Fruit fly (Drosophila melanogaster) whole organism, embryonic: ENCODE data around the gene CG43063.

ENCODE experiments used
- Atf-2 ChIP-seq: fragments of 200-800 bp; sonication (Bioruptor generic); optimal IDR thresholded peaks from 2 replicates; lab custom pipeline; 2016; ENCODE audit warnings: missing biosample characterization, missing genetic modification characterization
- CG11560 ChIP-seq: fragments of 200-800 bp; sonication (Bioruptor generic); IDR thresholded peaks from 3 replicates; pipeline ENCODE4 v1.3.6; 2022; ENCODE audit warnings: missing biosample characterization, missing genetic modification characterization
- CG12769 ChIP-seq: fragments of 200-800 bp; sonication (Bioruptor generic); optimal IDR thresholded peaks from 2 replicates; lab custom pipeline; 2019; ENCODE audit warnings: missing biosample characterization, mild to moderate bottlenecking, missing genetic modification characterization, moderate library complexity
- CG13123 ChIP-seq: fragments of 200-800 bp; sonication (Bioruptor generic); optimal IDR thresholded peaks from 2 replicates; lab custom pipeline; 2016; ENCODE audit warnings: missing biosample characterization, missing genetic modification characterization
- CG13624 ChIP-seq: fragments of 200-800 bp; sonication (Bioruptor generic); optimal IDR thresholded peaks from 2 replicates; lab custom pipeline; 2016; ENCODE audit warnings: missing biosample characterization, missing genetic modification characterization
- CG14860 ChIP-seq: fragments of 200-800 bp; sonication (Bioruptor generic); IDR thresholded peaks from 3 replicates; pipeline ENCODE4 v1.3.6; 2022; ENCODE audit warnings: missing biosample characterization, missing genetic modification characterization; ENCODE audit not compliant: partially characterized antibody
- CG1529 ChIP-seq: fragments of 200-800 bp; sonication (Bioruptor generic); optimal IDR thresholded peaks from 3 replicates; lab custom pipeline; 2018; ENCODE audit warnings: missing biosample characterization, missing genetic modification characterization
- CG15479 ChIP-seq: fragments of 200-800 bp; sonication (Bioruptor generic); optimal IDR thresholded peaks from 3 replicates; lab custom pipeline; 2019; ENCODE audit warnings: missing biosample characterization, mild to moderate bottlenecking, missing genetic modification characterization, moderate library complexity
- CG15601 ChIP-seq: fragments of 200-800 bp; sonication (Bioruptor generic); optimal IDR thresholded peaks from 3 replicates; lab custom pipeline; 2019; ENCODE audit warnings: missing biosample characterization, mild to moderate bottlenecking, missing genetic modification characterization, moderate library complexity
- CG1647 ChIP-seq: fragments of 200-800 bp; sonication (Bioruptor generic); optimal IDR thresholded peaks from 3 replicates; lab custom pipeline; 2016; ENCODE audit warnings: missing biosample characterization, missing genetic modification characterization
- CG17186 ChIP-seq: fragments of 200-800 bp; sonication (Bioruptor generic); optimal IDR thresholded peaks from 3 replicates; lab custom pipeline; 2017; ENCODE audit warnings: missing biosample characterization, missing genetic modification reagents, missing genetic modification characterization
- CG17385 ChIP-seq: fragments of 200-800 bp; sonication (Bioruptor generic); optimal IDR thresholded peaks from 3 replicates; lab custom pipeline; 2018; ENCODE audit warnings: missing biosample characterization, mild to moderate bottlenecking, missing genetic modification characterization
- CG4282 ChIP-seq: fragments of 200-800 bp; sonication (Bioruptor generic); optimal IDR thresholded peaks from 2 replicates; lab custom pipeline; 2016; ENCODE audit warnings: missing biosample characterization, missing genetic modification characterization
- CG43689 ChIP-seq: fragments of 200-800 bp; sonication (Bioruptor generic); IDR thresholded peaks from 2 replicates; pipeline ENCODE4 v1.3.6; 2022; ENCODE audit warnings: missing biosample characterization, missing genetic modification characterization
- CG6791 ChIP-seq: fragments of 200-800 bp; sonication (Bioruptor generic); IDR thresholded peaks from 3 replicates; pipeline ENCODE4 v1.3.6; 2022; ENCODE audit warnings: missing biosample characterization, missing genetic modification characterization; ENCODE audit not compliant: partially characterized antibody
- CG6854 ChIP-seq: fragments of 200-800 bp; sonication (Bioruptor generic); optimal IDR thresholded peaks from 3 replicates; lab custom pipeline; 2017; ENCODE audit warnings: missing biosample characterization, mild to moderate bottlenecking, missing genetic modification characterization
- CG7556 ChIP-seq: fragments of 200-800 bp; sonication (Bioruptor generic); optimal IDR thresholded peaks from 2 replicates; lab custom pipeline; 2017; ENCODE audit warnings: missing biosample characterization, mild to moderate bottlenecking, missing genetic modification characterization
- CG7963 ChIP-seq: fragments of 200-800 bp; sonication (Bioruptor generic); IDR thresholded peaks from 3 replicates; pipeline ENCODE4 v1.3.6; 2022; ENCODE audit warnings: missing biosample characterization, missing genetic modification characterization; ENCODE audit not compliant: partially characterized antibody
- CG8478 ChIP-seq: fragments of >200 bp; optimal IDR thresholded peaks from 2 replicates; lab custom pipeline; 2018
- CoRest ChIP-seq: fragments of 200-800 bp; sonication (Bioruptor generic); optimal IDR thresholded peaks from 3 replicates; lab custom pipeline; 2018; ENCODE audit warnings: missing biosample characterization, mild to moderate bottlenecking, missing genetic modification characterization, moderate library complexity
- D ChIP-seq, 2 experiments: fragments of 200-800 bp in 1 of 2; fragments of >200 bp in 1 of 2; sonication (Bioruptor generic) in 1 of 2; optimal IDR thresholded peaks; 2 replicates in 1 of 2; 3 replicates in 1 of 2; lab custom pipeline; 2017; ENCODE audit warnings: mild to moderate bottlenecking in 1 of 2, missing biosample characterization in 1 of 2, missing genetic modification characterization in 1 of 2, missing genetic modification reagents in 1 of 2
- Jarid2 ChIP-seq: fragments of 200-800 bp; sonication (Bioruptor generic); optimal IDR thresholded peaks from 3 replicates; lab custom pipeline; 2017; ENCODE audit warnings: mild to moderate bottlenecking, missing biosample characterization, missing genetic modification reagents, missing genetic modification characterization
- Mrtf ChIP-seq: fragments of 200-800 bp; sonication (Bioruptor generic); IDR thresholded peaks from 3 replicates; pipeline ENCODE4 v1.3.6; 2022; ENCODE audit warnings: missing biosample characterization, missing genetic modification characterization
- Nf-YB ChIP-seq: fragments of 200-800 bp; sonication (Bioruptor generic); optimal IDR thresholded peaks from 3 replicates; lab custom pipeline; 2019; ENCODE audit warnings: missing biosample characterization, mild to moderate bottlenecking, missing genetic modification characterization, moderate library complexity
- Nf-YC ChIP-seq: fragments of 200-800 bp; optimal IDR thresholded peaks from 3 replicates; lab custom pipeline; 2019; ENCODE audit warnings: missing biosample characterization, mild to moderate bottlenecking, missing genetic modification characterization, moderate library complexity
- Six4 ChIP-seq: fragments of 200-800 bp; sonication (Bioruptor generic); optimal IDR thresholded peaks from 2 replicates; lab custom pipeline; 2016; ENCODE audit warnings: missing biosample characterization, missing genetic modification characterization
- bbx ChIP-seq: fragments of 200-800 bp; sonication (Bioruptor generic); IDR thresholded peaks from 2 replicates; pipeline ENCODE4 v1.3.6; 2022; ENCODE audit warnings: missing biosample characterization, missing genetic modification characterization; ENCODE audit not compliant: partially characterized antibody
- cg ChIP-seq: fragments of 200-800 bp; sonication (Bioruptor generic); optimal IDR thresholded peaks from 3 replicates; lab custom pipeline; 2019; ENCODE audit warnings: missing biosample characterization, mild to moderate bottlenecking, missing genetic modification characterization, moderate library complexity
- ci ChIP-seq: fragments of 200-800 bp; sonication (Bioruptor generic); IDR thresholded peaks from 3 replicates; pipeline ENCODE4 v1.3.6; 2022; ENCODE audit warnings: missing biosample characterization, missing genetic modification characterization
- crol ChIP-seq: fragments of 200-800 bp; sonication (Bioruptor generic); IDR thresholded peaks from 2 replicates; pipeline ENCODE4 v1.3.6; 2022; ENCODE audit warnings: missing biosample characterization, missing genetic modification characterization
- cwo ChIP-seq: fragments of 200-800 bp; sonication (Bioruptor generic); optimal IDR thresholded peaks from 3 replicates; lab custom pipeline; 2017; ENCODE audit warnings: missing biosample characterization, missing genetic modification characterization, mild to moderate bottlenecking, moderate library complexity, missing genetic modification reagents
- kni ChIP-seq: fragments of 200-800 bp; sonication (Bioruptor generic); optimal IDR thresholded peaks from 3 replicates; lab custom pipeline; 2017; ENCODE audit warnings: mild to moderate bottlenecking, missing biosample characterization, missing genetic modification reagents, missing genetic modification characterization
- nerfin-2 ChIP-seq: fragments of 200-800 bp; sonication (Bioruptor generic); IDR thresholded peaks from 2 replicates; pipeline ENCODE4 v1.3.6; 2022; ENCODE audit warnings: missing biosample characterization, missing genetic modification characterization; ENCODE audit not compliant: partially characterized antibody
- oc ChIP-seq: fragments of 200-800 bp; sonication (Bioruptor generic); optimal IDR thresholded peaks from 2 replicates; lab custom pipeline; 2018; ENCODE audit warnings: missing biosample characterization, mild to moderate bottlenecking, missing genetic modification characterization, moderate library complexity
- phol ChIP-seq: fragments of 200-800 bp; sonication (Bioruptor generic); optimal IDR thresholded peaks from 3 replicates; lab custom pipeline; 2018; ENCODE audit warnings: missing biosample characterization, mild to moderate bottlenecking, missing genetic modification characterization, moderate library complexity
- pros ChIP-seq: fragments of 200-800 bp; sonication (Bioruptor generic); optimal IDR thresholded peaks from 3 replicates; lab custom pipeline; 2019; ENCODE audit warnings: missing biosample characterization, mild to moderate bottlenecking, missing genetic modification characterization, moderate library complexity
- row ChIP-seq: fragments of 200-800 bp; sonication (Bioruptor generic); IDR thresholded peaks from 3 replicates; pipeline ENCODE4 v1.3.6; 2022; ENCODE audit warnings: missing biosample characterization, missing genetic modification characterization
- sd ChIP-seq: fragments of 200-800 bp; sonication (Bioruptor generic); optimal IDR thresholded peaks from 3 replicates; lab custom pipeline; 2018; ENCODE audit warnings: missing biosample characterization, mild to moderate bottlenecking, missing genetic modification characterization, moderate library complexity
- seq ChIP-seq: fragments of 200-800 bp; sonication (Bioruptor generic); IDR thresholded peaks from 2 replicates; pipeline ENCODE4 v1.3.6; 2022; ENCODE audit warnings: missing biosample characterization, missing genetic modification characterization
- tll ChIP-seq, 2 experiments: fragments of 200-800 bp in 1 of 2; fragments of >200 bp in 1 of 2; sonication (Bioruptor generic) in 1 of 2; optimal IDR thresholded peaks; 2 replicates each; lab custom pipeline; 2017 to 2019; ENCODE audit warnings: missing biosample characterization in 2 of 2, missing genetic modification characterization in 2 of 2, mild to moderate bottlenecking in 1 of 2, moderate library complexity in 1 of 2
- vvl ChIP-seq: fragments of 200-800 bp; sonication (Bioruptor generic); IDR thresholded peaks from 2 replicates; pipeline ENCODE4 v1.3.6; 2022; ENCODE audit warnings: missing biosample characterization, missing genetic modification characterization
- yki ChIP-seq: fragments of >200 bp; optimal IDR thresholded peaks from 3 replicates; lab custom pipeline; 2018
- z ChIP-seq: fragments of 200-800 bp; sonication (Bioruptor generic); IDR thresholded peaks from 3 replicates; pipeline ENCODE4 v1.3.6; 2022; ENCODE audit warnings: missing biosample characterization, missing genetic modification characterization
- zen ChIP-seq: fragments of 200-800 bp; sonication (Bioruptor generic); optimal IDR thresholded peaks from 3 replicates; lab custom pipeline; 2018; ENCODE audit warnings: missing biosample characterization, mild to moderate bottlenecking, missing genetic modification characterization, moderate library complexity
- zf30C ChIP-seq: fragments of 200-800 bp; sonication (Bioruptor generic); optimal IDR thresholded peaks from 3 replicates; lab custom pipeline; 2018; ENCODE audit warnings: missing biosample characterization, mild to moderate bottlenecking, missing genetic modification characterization

CG43063 gene

DNA sequence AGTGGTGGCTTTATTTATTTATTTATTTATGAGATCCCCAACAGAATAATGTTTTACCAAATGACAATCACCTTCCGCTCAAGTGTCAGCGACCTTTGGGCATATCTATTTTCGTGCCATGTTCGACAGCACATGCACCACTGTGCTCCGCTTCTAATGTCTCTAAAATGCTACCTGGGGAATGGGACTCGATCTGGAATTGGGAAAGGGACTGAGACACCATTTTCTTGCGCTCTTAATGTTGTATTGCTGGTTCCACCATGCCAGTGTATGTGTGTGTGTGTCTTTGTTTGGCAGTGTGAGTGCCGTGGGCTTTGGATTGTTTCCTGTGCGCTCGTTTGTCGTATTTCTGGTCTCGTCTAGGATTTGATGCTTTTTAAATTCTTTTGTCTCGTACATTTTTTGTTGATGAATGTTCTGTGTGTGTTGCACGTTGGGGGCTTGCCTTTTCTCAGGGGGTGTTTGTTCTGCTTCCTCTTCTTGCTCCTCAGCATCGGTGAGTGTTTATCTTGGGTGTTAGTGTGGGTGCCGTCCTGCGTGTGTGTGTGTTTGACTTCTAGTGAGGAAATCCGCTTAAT lies 20.8 kb upstream of the CG43063 start:
- no peak for TF ChIP-seq CG1529 (GFP tag; lab: Kevin White, UChicago)
- no peak for TF ChIP-seq CG1647 (GFP tag; lab: Kevin White, UChicago)
- TF ChIP-seq sd, result no peak
- peak; percentile 37; the same call in 1 of the 2 replicates for TF ChIP-seq crol (GFP tag; lab: Robert Waterston, UW)
- peak; percentile 29 for TF ChIP-seq CG17385
- peak; percentile 43 for TF ChIP-seq oc
- TF ChIP-seq CG7963 (GFP tag; lab: Robert Waterston, UW), result peak; percentile 44; the same call in 1 of the 3 replicates
- peak in 1 of 2 experiments; percentile 52 for TF ChIP-seq tll (GFP tag; optimal IDR thresholded peaks at IDR 0.05; lab: Kevin White, UChicago)
- peak; percentile 40; the same call in 1 of the 2 replicates for TF ChIP-seq bbx (GFP tag; lab: Robert Waterston, UW)
- peak; percentile 56 for TF ChIP-seq CG15479 (GFP tag; lab: Kevin White, UChicago)
- TF ChIP-seq Nf-YB, result peak; percentile 94
- TF ChIP-seq phol, result peak; percentile 27
- TF ChIP-seq Mrtf, result 0 out of 3 replicates have a peak, but pooled peaks have one; percentile 27
- peak; percentile 15 for TF ChIP-seq Jarid2 (GFP tag; lab: Kevin White, UChicago)
- peak; percentile 6 for TF ChIP-seq yki
- TF ChIP-seq CG15601 (tag; lab: Kevin White, UChicago), result no peak
- peak; percentile 69 for TF ChIP-seq D (optimal IDR thresholded peaks at IDR 0.05; lab: Kevin White, UChicago)
- TF ChIP-seq D (GFP tag; optimal IDR thresholded peaks at IDR 0.05; lab: Kevin White, UChicago), result no peak
- no peak for TF ChIP-seq vvl (GFP tag; lab: Robert Waterston, UW)
- TF ChIP-seq Six4 (GFP tag; lab: Kevin White, UChicago), result no peak
- peak; percentile 24; the same call in 1 of the 3 replicates for TF ChIP-seq ci (GFP tag; lab: Robert Waterston, UW)
- peak; percentile 69 for TF ChIP-seq zen (tag; lab: Kevin White, UChicago)
- no peak for TF ChIP-seq nerfin-2
- peak; percentile 14 for TF ChIP-seq zf30C (GFP tag; lab: Kevin White, UChicago)
- no peak for TF ChIP-seq CG12769
- no peak for TF ChIP-seq Atf-2
- TF ChIP-seq cwo (GFP tag; lab: Kevin White, UChicago), result no peak
- peak; percentile 90 for TF ChIP-seq CG4282 (GFP tag; lab: Kevin White, UChicago)
- peak; percentile 25 for TF ChIP-seq CoRest (tag; lab: Kevin White, UChicago)
- no peak for TF ChIP-seq CG13123 (GFP tag; lab: Kevin White, UChicago)
- TF ChIP-seq CG43689 (GFP tag; lab: Robert Waterston, UW), result no peak
- no peak for TF ChIP-seq CG7556
- TF ChIP-seq CG13624 (GFP tag; lab: Kevin White, UChicago), result no peak
- TF ChIP-seq CG6854 (GFP tag; lab: Kevin White, UChicago), result no peak
- peak; percentile 71 for TF ChIP-seq row (GFP tag; lab: Robert Waterston, UW)
- 0 out of 3 replicates have a peak, but pooled peaks have one; percentile 39 for TF ChIP-seq CG6791 (GFP tag; lab: Robert Waterston, UW)
- no peak for TF ChIP-seq CG17186 (GFP tag; lab: Kevin White, UChicago)
- peak; percentile 71 for TF ChIP-seq CG8478
- peak; percentile 77 for TF ChIP-seq kni (GFP tag; lab: Kevin White, UChicago)
- peak; percentile 56; the same call in 1 of the 3 replicates for TF ChIP-seq z (GFP tag; lab: Robert Waterston, UW)
- peak; percentile 10 for TF ChIP-seq pros
- TF ChIP-seq seq, result peak; percentile 30; the same call in 1 of the 2 replicates
- peak; percentile 26; the same call in 1 of the 3 replicates for TF ChIP-seq CG14860
- TF ChIP-seq CG11560, result no peak
- TF ChIP-seq Nf-YC (tag; lab: Kevin White, UChicago), result peak; percentile 92
- TF ChIP-seq cg, result peak; percentile 95
- TF ChIP-seq, all 482 proteins: peak for 28
